Worm (Caenorhabditis elegans) whole organism, midembryonic: ENCODE results near the gene cuc-1.

ENCODE experiments used
- T22C8.4 ChIP-seq: fragments of 200-800 bp; sonication (Bioruptor generic); IDR thresholded peaks from 2 replicates; pipeline ENCODE4 v1.3.6; 2022; ENCODE audit warnings: missing genetic modification characterization, missing compliant biosample characterization
- flt-1 ChIP-seq: fragments of 200-800 bp; sonication (Bioruptor generic); IDR thresholded peaks from 2 replicates; pipeline ENCODE4 v1.3.6; 2022; ENCODE audit warnings: missing genetic modification characterization, missing compliant biosample characterization
- klf-2 ChIP-seq: fragments of 200-800 bp; sonication (Bioruptor generic); conservative IDR thresholded peaks from 2 replicates; pipeline ENCODE4 v1.3.6; 2022; ENCODE audit warnings: missing genetic modification reagents, missing genetic modification characterization, missing compliant biosample characterization
- tab-1 ChIP-seq: fragments of 200-800 bp; sonication (Bioruptor generic); IDR thresholded peaks from 2 replicates; pipeline ENCODE4 v1.3.6; 2022; ENCODE audit warnings: missing genetic modification characterization, missing compliant biosample characterization

DNA sequence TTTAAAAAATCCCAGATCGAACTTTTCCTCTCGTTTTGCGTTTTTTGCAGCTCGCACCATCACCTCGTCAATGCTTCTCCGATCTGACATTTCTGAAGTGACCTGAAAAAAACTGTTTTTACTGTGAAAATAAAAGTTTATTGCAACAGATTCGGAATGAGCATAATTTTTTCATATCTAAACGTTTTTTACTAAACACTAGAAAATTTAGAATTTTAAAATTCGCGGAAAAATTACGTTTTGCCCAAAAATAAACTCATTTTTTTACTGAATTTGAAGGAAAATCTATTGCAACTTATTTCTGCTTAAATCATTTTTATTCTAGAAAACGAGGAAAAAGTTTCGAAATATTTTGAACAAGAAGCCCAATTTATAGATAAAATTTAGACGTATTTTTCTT, 22.1 kb upstream of the cuc-1 start, which contains the start of gene ZK688.9:
- TF ChIP-seq flt-1 (GFP tag; lab: Robert Waterston, UW) (no peak), T22C8.4 (GFP tag; lab: Robert Waterston, UW) (no peak), klf-2 (no peak), tab-1 (GFP tag; lab: Robert Waterston, UW) (no peak)
